Worm (Caenorhabditis elegans) whole organism, young adult: ENCODE results near the gene C17A2.7.

Experiments
- B0336.3 ChIP-seq: fragments of 200-800 bp; sonication (Bioruptor generic); IDR thresholded peaks from 2 replicates; pipeline ENCODE4 v1.3.6; 2022; ENCODE audit warnings: missing genetic modification characterization, missing compliant biosample characterization
- C17E4.6 ChIP-seq: fragments of 200-800 bp; sonication (Bioruptor generic); IDR thresholded peaks from 2 replicates; pipeline ENCODE4 v1.3.6; 2022; ENCODE audit warnings: missing genetic modification reagents, missing genetic modification characterization, missing compliant biosample characterization
- D2030.7 ChIP-seq: fragments of 200-800 bp; sonication (Bioruptor generic); IDR thresholded peaks from 2 replicates; pipeline ENCODE4 v1.3.6; 2022; ENCODE audit warnings: missing genetic modification reagents, missing genetic modification characterization, missing compliant biosample characterization
- F37B4.10 ChIP-seq: fragments of 200-800 bp; sonication (Bioruptor generic); IDR thresholded peaks from 2 replicates; pipeline ENCODE4 v1.3.6; 2022; ENCODE audit warnings: missing genetic modification characterization, missing compliant biosample characterization
- F55B11.4 ChIP-seq: sonication (generic microtip); optimal IDR thresholded peaks from 2 replicates; lab custom pipeline; 2016; ENCODE audit warnings: missing compliant biosample characterization, missing genetic modification characterization, borderline replicate concordance; ENCODE audit not compliant: insufficient read depth
- F57A8.1 ChIP-seq: fragments of 200-800 bp; sonication (Bioruptor generic); optimal IDR thresholded peaks from 2 replicates; lab custom pipeline; 2018; ENCODE audit warnings: mild to moderate bottlenecking, missing genetic modification characterization, moderate library complexity, missing compliant biosample characterization
- F57C9.4 ChIP-seq: sonication (generic microtip); optimal IDR thresholded peaks from 2 replicates; lab custom pipeline; 2017; ENCODE audit warnings: mild to moderate bottlenecking, missing genetic modification characterization, missing compliant biosample characterization
- K12H6.12 ChIP-seq: fragments of 200-800 bp; sonication (Bioruptor generic); optimal IDR thresholded peaks from 2 replicates; lab custom pipeline; 2018; ENCODE audit warnings: mild to moderate bottlenecking, missing genetic modification characterization, missing compliant biosample characterization
- T26A5.8 ChIP-seq: sonication (generic microtip); optimal IDR thresholded peaks from 2 replicates; lab custom pipeline; 2016; ENCODE audit warnings: missing genetic modification characterization, missing compliant biosample characterization
- Y67H2A.10 ChIP-seq: fragments of 200-800 bp; sonication (Bioruptor generic); conservative IDR thresholded peaks from 2 replicates; pipeline ENCODE4 v1.3.6; 2022; ENCODE audit warnings: missing genetic modification reagents, missing genetic modification characterization, missing compliant biosample characterization
- Y95B8A.8 ChIP-seq: fragments of 200-800 bp; sonication (Bioruptor generic); IDR thresholded peaks from 2 replicates; pipeline ENCODE4 v1.3.6; 2022; ENCODE audit warnings: missing genetic modification reagents, missing genetic modification characterization, missing compliant biosample characterization
- ZK185.1 ChIP-seq: sonication (generic microtip); optimal IDR thresholded peaks from 2 replicates; lab custom pipeline; 2016; ENCODE audit warnings: mild to moderate bottlenecking, missing genetic modification characterization, missing compliant biosample characterization; ENCODE audit not compliant: poor library complexity, severe bottlenecking
- aptf-3 ChIP-seq: fragments of 200-800 bp; sonication (Bioruptor generic); IDR thresholded peaks from 2 replicates; pipeline ENCODE4 v1.3.6; 2022; ENCODE audit warnings: missing genetic modification characterization, missing compliant biosample characterization
- bed-1 ChIP-seq: fragments of 200-800 bp; sonication (Bioruptor generic); IDR thresholded peaks from 2 replicates; pipeline ENCODE4 v1.3.6; 2022; ENCODE audit warnings: missing genetic modification reagents, missing genetic modification characterization, missing compliant biosample characterization
- bed-2 ChIP-seq: fragments of 200-800 bp; sonication (Bioruptor generic); IDR thresholded peaks from 2 replicates; pipeline ENCODE4 v1.3.6; 2022; ENCODE audit warnings: missing genetic modification reagents, missing genetic modification characterization, missing compliant biosample characterization
- ccch-3 ChIP-seq: fragments of 200-800 bp; sonication (Bioruptor generic); optimal IDR thresholded peaks from 2 replicates; lab custom pipeline; 2018; ENCODE audit warnings: mild to moderate bottlenecking, missing genetic modification characterization, missing compliant biosample characterization
- die-1 ChIP-seq: sonication (generic microtip); optimal IDR thresholded peaks from 2 replicates; lab custom pipeline; 2016; ENCODE audit warnings: missing genotype, mild to moderate bottlenecking, missing genetic modification characterization, missing compliant biosample characterization
- egrh-3 ChIP-seq: fragments of 200-800 bp; sonication (Bioruptor generic); IDR thresholded peaks from 2 replicates; pipeline ENCODE4 v1.3.6; 2022; ENCODE audit warnings: missing genetic modification reagents, missing genetic modification characterization, missing compliant biosample characterization
- hlh-26 ChIP-seq: fragments of 200-800 bp; sonication (Bioruptor generic); conservative IDR thresholded peaks from 2 replicates; pipeline ENCODE4 v1.3.6; 2022; ENCODE audit warnings: missing genetic modification reagents, missing genetic modification characterization, missing compliant biosample characterization
- hmg-1.2 ChIP-seq: fragments of 200-800 bp; sonication (Bioruptor generic); IDR thresholded peaks from 2 replicates; pipeline ENCODE4 v1.3.6; 2022; ENCODE audit warnings: missing genetic modification reagents, missing genetic modification characterization, missing compliant biosample characterization
- hmg-20 ChIP-seq: fragments of 200-800 bp; sonication (Bioruptor generic); IDR thresholded peaks from 2 replicates; pipeline ENCODE4 v1.3.6; 2022; ENCODE audit warnings: missing genetic modification reagents, missing genetic modification characterization, missing compliant biosample characterization
- hrde-1 ChIP-seq: sonication (generic microtip); optimal IDR thresholded peaks from 2 replicates; lab custom pipeline; 2016; ENCODE audit warnings: missing genetic modification characterization, mild to moderate bottlenecking, missing compliant biosample characterization, moderate library complexity, missing genotype, missing genetic modification reagents, borderline replicate concordance
- let-526 ChIP-seq: fragments of 200-800 bp; sonication (Bioruptor generic); IDR thresholded peaks from 2 replicates; pipeline ENCODE4 v1.3.6; 2022; ENCODE audit warnings: missing genetic modification reagents, missing genetic modification characterization, missing compliant biosample characterization
- lin-26 ChIP-seq: fragments of 200-800 bp; sonication (Bioruptor generic); IDR thresholded peaks from 2 replicates; pipeline ENCODE4 v1.3.6; 2022; ENCODE audit warnings: missing genetic modification reagents, missing genetic modification characterization, missing compliant biosample characterization
- lin-54 ChIP-seq: fragments of 200-800 bp; sonication (Bioruptor generic); optimal IDR thresholded peaks from 2 replicates; lab custom pipeline; 2018; ENCODE audit warnings: mild to moderate bottlenecking, missing genetic modification characterization, missing compliant biosample characterization
- lir-1 ChIP-seq: fragments of 200-800 bp; sonication (Bioruptor generic); conservative IDR thresholded peaks from 2 replicates; pipeline ENCODE4 v1.3.6; 2022; ENCODE audit warnings: missing genetic modification reagents, missing genetic modification characterization, missing compliant biosample characterization
- madf-3 ChIP-seq: fragments of 200-800 bp; sonication (Bioruptor generic); IDR thresholded peaks from 2 replicates; pipeline ENCODE4 v1.3.6; 2022; ENCODE audit warnings: missing genetic modification reagents, missing genetic modification characterization, missing compliant biosample characterization
- madf-8 ChIP-seq: fragments of 200-800 bp; sonication (Bioruptor generic); conservative IDR thresholded peaks from 2 replicates; pipeline ENCODE4 v1.3.6; 2022; ENCODE audit warnings: missing genetic modification reagents, missing genetic modification characterization, missing compliant biosample characterization
- mxl-1 ChIP-seq: sonication (generic microtip); optimal IDR thresholded peaks from 2 replicates; lab custom pipeline; 2016; ENCODE audit warnings: missing genetic modification characterization, missing compliant biosample characterization
- nfya-2 ChIP-seq: fragments of 200-800 bp; sonication (Bioruptor generic); IDR thresholded peaks from 2 replicates; pipeline ENCODE4 v1.3.6; 2022; ENCODE audit warnings: missing genetic modification reagents, missing genetic modification characterization, missing compliant biosample characterization
- nhr-179 ChIP-seq: sonication (generic microtip); optimal IDR thresholded peaks from 2 replicates; lab custom pipeline; 2016; ENCODE audit warnings: mild to moderate bottlenecking, missing genetic modification characterization, missing compliant biosample characterization
- rcor-1 ChIP-seq: fragments of 200-800 bp; sonication (Bioruptor generic); IDR thresholded peaks from 2 replicates; pipeline ENCODE4 v1.3.6; 2022; ENCODE audit warnings: missing genetic modification reagents, missing genetic modification characterization, missing compliant biosample characterization
- repo-1 ChIP-seq: sonication (generic microtip); optimal IDR thresholded peaks from 2 replicates; lab custom pipeline; 2017; ENCODE audit warnings: mild to moderate bottlenecking, missing genetic modification characterization, missing compliant biosample characterization
- sptf-2 ChIP-seq: fragments of 200-800 bp; sonication (Bioruptor generic); optimal IDR thresholded peaks from 2 replicates; lab custom pipeline; 2018; ENCODE audit warnings: mild to moderate bottlenecking, missing genetic modification characterization, missing compliant biosample characterization
- unc-62 ChIP-seq: fragments of 150-350 bp; optimal IDR thresholded peaks from 2 replicates; lab custom pipeline; 2014; ENCODE audit warnings: missing biosample characterization, missing genetic modification reagents, missing genetic modification characterization

The C17A2.7 gene

ce11 chrII:3878330-3878729, 35.1 kb upstream of the C17A2.7 start, which contains the start of gene srh-250:
Gene srh-250, plus strand, starts transcription at chrII:3878630.
- no peak for TF ChIP-seq lin-26 (GFP tag; lab: Robert Waterston, UW)
- TF ChIP-seq Y67H2A.10 (GFP tag; lab: Robert Waterston, UW), result no peak

- TF ChIP-seq nhr-179, result no peak
These were observed 34.7 kb upstream of the C17A2.7 start, which contains the start of gene sdz-7 for ce11 chrII:3877874-3878273. Gene sdz-7, minus strand, starts transcription at chrII:3877974.

- no peak for TF ChIP-seq K12H6.12 (tag; lab: Kevin White, UChicago)
- no peak for TF ChIP-seq repo-1 (tag; lab: Kevin White, UChicago)
- TF ChIP-seq F57A8.1 (GFP tag; lab: Kevin White, UChicago), result no peak
- TF ChIP-seq die-1 (tag; lab: Kevin White, UChicago), result no peak
- TF ChIP-seq lir-1 (GFP tag; lab: Robert Waterston, UW), result no peak
- TF ChIP-seq hmg-20, result no peak
- TF ChIP-seq F37B4.10 (GFP tag; lab: Robert Waterston, UW), result no peak
- TF ChIP-seq aptf-3 (GFP tag; lab: Robert Waterston, UW), result no peak
- TF ChIP-seq madf-8, result no peak
- no peak for TF ChIP-seq hmg-1.2
- no peak for TF ChIP-seq lin-54 (GFP tag; lab: Kevin White, UChicago)
- no peak for TF ChIP-seq bed-2
- no peak for TF ChIP-seq ZK185.1
- no peak for TF ChIP-seq mxl-1 (tag; lab: Kevin White, UChicago)
- TF ChIP-seq C17E4.6 (GFP tag; lab: Robert Waterston, UW), result no peak
- TF ChIP-seq sptf-2 (GFP tag; lab: Kevin White, UChicago), result no peak
- no peak for TF ChIP-seq rcor-1
- no peak for TF ChIP-seq T26A5.8 (tag; lab: Kevin White, UChicago)
- TF ChIP-seq F57C9.4, result no peak
These were observed 33.9 kb upstream of the C17A2.7 start, which contains the start of gene nep-3 for ce11 chrII:3877127-3877526. Gene nep-3, minus strand, starts transcription at chrII:3877227.

- TF ChIP-seq hlh-26 (no peak), D2030.7 (GFP tag; lab: Robert Waterston, UW) (no peak), Y95B8A.8 (GFP tag; lab: Robert Waterston, UW) (no peak), ccch-3 (GFP tag; lab: Kevin White, UChicago) (no peak), F55B11.4 (tag; lab: Kevin White, UChicago) (no peak), lin-54 (GFP tag; lab: Kevin White, UChicago) (no peak), hrde-1 (no peak), die-1 (tag; lab: Kevin White, UChicago) (no peak)
- TF ChIP-seq, all 124 proteins: peak for 0
These were observed 26.4 kb upstream of the C17A2.7 start, which contains the start of gene oac-10 for ce11 chrII:3869601-3870000. Gene oac-10, plus strand, starts transcription at chrII:3869901.

ce11 chrII:3864652-3865051, 21.4 kb upstream of the C17A2.7 start, which contains the start of gene nhr-261:
Gene nhr-261, minus strand, starts transcription at chrII:3864752.
- TF ChIP-seq mxl-1 (tag; lab: Kevin White, UChicago), result no peak
- no peak for TF ChIP-seq egrh-3
- no peak for TF ChIP-seq B0336.3 (GFP tag; lab: Robert Waterston, UW)

- TF ChIP-seq egrh-3 (no peak), let-526 (GFP tag; lab: Robert Waterston, UW) (no peak), nfya-2 (GFP tag; lab: Robert Waterston, UW) (no peak), unc-62 (GFP tag; lab: Kevin White, UChicago) (no peak), bed-1 (no peak), hmg-20 (no peak), D2030.7 (GFP tag; lab: Robert Waterston, UW) (no peak), madf-3 (GFP tag; lab: Robert Waterston, UW) (no peak)
These were observed 18.8 kb upstream of the C17A2.7 start for ce11 chrII:3862053-3862452.
